Worm (Caenorhabditis elegans): ENCODE measurements around the gene ddn-3.

ddn-3 gene

ce11 chrV:14294396-14294795 is 16.6 kb downstream of the ddn-3 start, which contains the start of gene F14D7.9:
Gene F14D7.9, plus strand, starts transcription at chrV:14294696.
- TF ChIP-seq mab-5 (tag; optimal IDR thresholded peaks at IDR 0.05) (no peak), C34F6.9 (tag; optimal IDR thresholded peaks at IDR 0.05) (no peak), snpc-4 (tag; optimal IDR thresholded peaks at IDR 0.05) (no peak), sma-3 (GFP tag; optimal IDR thresholded peaks at IDR 0.05) (no peak), mdl-1 (tag; optimal IDR thresholded peaks at IDR 0.05) (no peak), elt-1 (tag; optimal IDR thresholded peaks at IDR 0.05) (no peak), nhr-6 (tag; optimal IDR thresholded peaks at IDR 0.05) (no peak), gmeb-1 (tag; optimal IDR thresholded peaks at IDR 0.05) (no peak), nhr-77 (tag; optimal IDR thresholded peaks at IDR 0.05) (no peak), nhr-129 (tag; optimal IDR thresholded peaks at IDR 0.05) (no peak), elt-3 (tag; optimal IDR thresholded peaks at IDR 0.05) (no peak), aly-2 (tag; optimal IDR thresholded peaks at IDR 0.05) (no peak), lin-39 (tag; optimal IDR thresholded peaks at IDR 0.05) (no peak)

ce11 chrV:14293667-14294194 is 17.3 kb downstream of the ddn-3 start, which contains the start of gene F14D7.2:
Gene F14D7.2, minus strand, starts transcription at chrV:14293717.
- no peak for TF ChIP-seq nhr-21 (tag; optimal IDR thresholded peaks at IDR 0.05)
- no peak for TF ChIP-seq F13H6.1 (tag; optimal IDR thresholded peaks at IDR 0.05)
- TF ChIP-seq dmd-4 (tag; optimal IDR thresholded peaks at IDR 0.05), result no peak
- TF ChIP-seq nhr-237 (tag; optimal IDR thresholded peaks at IDR 0.05), result no peak
- TF ChIP-seq sma-3 (GFP tag; optimal IDR thresholded peaks at IDR 0.05), result no peak
- TF ChIP-seq crh-2 (tag; optimal IDR thresholded peaks at IDR 0.05), result no peak
- no peak for TF ChIP-seq ceh-16 (tag; optimal IDR thresholded peaks at IDR 0.05)
- no peak for TF ChIP-seq nhr-12 (tag; optimal IDR thresholded peaks at IDR 0.05)
- no peak for TF ChIP-seq sem-4 (tag; optimal IDR thresholded peaks at IDR 0.05)
- no peak for TF ChIP-seq nhr-77 (tag; optimal IDR thresholded peaks at IDR 0.05)
- TF ChIP-seq egl-27 (tag; optimal IDR thresholded peaks at IDR 0.05), result no peak
- no peak for TF ChIP-seq nhr-129 (tag; optimal IDR thresholded peaks at IDR 0.05)
- no peak for TF ChIP-seq nhr-6 (tag; optimal IDR thresholded peaks at IDR 0.05)
- no peak for TF ChIP-seq mab-5 (tag; optimal IDR thresholded peaks at IDR 0.05)
- no peak for TF ChIP-seq ZK546.5 (tag; optimal IDR thresholded peaks at IDR 0.05)
- TF ChIP-seq unc-55 (GFP tag; optimal IDR thresholded peaks at IDR 0.05), result no peak
- no peak for TF ChIP-seq lin-39 (tag; optimal IDR thresholded peaks at IDR 0.05)
- no peak for TF ChIP-seq ztf-4 (tag; optimal IDR thresholded peaks at IDR 0.05)
- TF ChIP-seq peb-1 (tag; optimal IDR thresholded peaks at IDR 0.05), result no peak
- no peak for TF ChIP-seq mbf-1 (tag; optimal IDR thresholded peaks at IDR 0.05)

ce11 chrV:14290636-14291035 is 20.4 kb downstream of the ddn-3 start, which contains the start of gene F14D7.18:
Gene F14D7.18, minus strand, starts transcription at chrV:14290736.
- TF ChIP-seq lin-13 (GFP tag; optimal IDR thresholded peaks at IDR 0.05) (no peak), ZK546.5 (tag; optimal IDR thresholded peaks at IDR 0.05) (no peak), nhr-77 (tag; optimal IDR thresholded peaks at IDR 0.05) (no peak), elt-3 (tag; optimal IDR thresholded peaks at IDR 0.05) (no peak), nhr-23 (tag; optimal IDR thresholded peaks at IDR 0.05) (no peak), F13H6.1 (tag; optimal IDR thresholded peaks at IDR 0.05) (no peak), mbf-1 (tag; optimal IDR thresholded peaks at IDR 0.05) (no peak), R02D3.7 (tag; optimal IDR thresholded peaks at IDR 0.05) (no peak), sem-4 (tag; optimal IDR thresholded peaks at IDR 0.05) (no peak), alr-1 (tag; optimal IDR thresholded peaks at IDR 0.05) (no peak)

ce11 chrV:14289363-14289762 is 21.7 kb downstream of the ddn-3 start, which contains the start of gene F14D7.1:
Gene F14D7.1, minus strand, starts transcription at chrV:14289463.
- TF ChIP-seq lin-39 (tag; optimal IDR thresholded peaks at IDR 0.05) (no peak), nhr-10 (tag; optimal IDR thresholded peaks at IDR 0.05) (no peak), elt-3 (tag; optimal IDR thresholded peaks at IDR 0.05) (no peak), nhr-21 (tag; optimal IDR thresholded peaks at IDR 0.05) (no peak)

- TF ChIP-seq R02D3.7 (tag; optimal IDR thresholded peaks at IDR 0.05), result no peak
- no peak for TF ChIP-seq C34F6.9 (tag; optimal IDR thresholded peaks at IDR 0.05)
- no peak for TF ChIP-seq elt-1 (tag; optimal IDR thresholded peaks at IDR 0.05)
- no peak for TF ChIP-seq nhr-25 (tag; optimal IDR thresholded peaks at IDR 0.05)
- no peak for TF ChIP-seq nhr-23 (tag; optimal IDR thresholded peaks at IDR 0.05)
- no peak for TF ChIP-seq mdl-1 (tag; optimal IDR thresholded peaks at IDR 0.05)
- TF ChIP-seq blmp-1 (tag; optimal IDR thresholded peaks at IDR 0.05; ENCODE audit: insufficient read depth), result no peak
- TF ChIP-seq ztf-4 (tag; optimal IDR thresholded peaks at IDR 0.05), result no peak
- no peak for TF ChIP-seq ZK546.5 (tag; optimal IDR thresholded peaks at IDR 0.05)
- TF ChIP-seq ztf-1 (GFP tag; conservative IDR thresholded peaks at IDR 0.05), result no peak
- TF ChIP-seq lin-11 (tag; optimal IDR thresholded peaks at IDR 0.05), result no peak
- TF ChIP-seq mab-5 (tag; optimal IDR thresholded peaks at IDR 0.05), result no peak
- no peak for TF ChIP-seq snpc-4 (tag; optimal IDR thresholded peaks at IDR 0.05)
- TF ChIP-seq lsy-2 (tag; optimal IDR thresholded peaks at IDR 0.05), result no peak
These were observed 25.2 kb downstream of the ddn-3 start, which contains the start of gene F40G12.11 for ce11 chrV:14285803-14286202. Gene F40G12.11, plus strand, starts transcription at chrV:14286171.

Data from whole organism, L2 larva.